Fruit fly (Drosophila melanogaster) whole organism, embryonic: ENCODE results near the gene htk.

Experiments
- Blimp-1 ChIP-seq: fragments of 200-800 bp; sonication (Bioruptor generic); optimal IDR thresholded peaks from 3 replicates; lab custom pipeline; 2018; ENCODE audit warnings: missing biosample characterization, missing genetic modification characterization, mild to moderate bottlenecking, moderate library complexity, missing genetic modification reagents
- CG1024 ChIP-seq: fragments of 200-800 bp; sonication (Bioruptor generic); IDR thresholded peaks from 2 replicates; pipeline ENCODE4 v1.3.6; 2022; ENCODE audit warnings: missing biosample characterization, missing genetic modification characterization
- CG12391 ChIP-seq: fragments of 200-800 bp; sonication (Bioruptor generic); optimal IDR thresholded peaks from 3 replicates; lab custom pipeline; 2018; ENCODE audit warnings: missing biosample characterization, mild to moderate bottlenecking, missing genetic modification characterization, moderate library complexity
- CG14014 ChIP-seq: fragments of 200-800 bp; sonication (Bioruptor generic); IDR thresholded peaks from 2 replicates; pipeline ENCODE4 v1.3.6; 2022; ENCODE audit warnings: missing biosample characterization, missing genetic modification characterization
- CG14441 ChIP-seq: fragments of 200-800 bp; sonication (Bioruptor generic); IDR thresholded peaks from 2 replicates; pipeline ENCODE4 v1.3.6; 2022; ENCODE audit warnings: missing biosample characterization, missing genetic modification characterization
- CG14710 ChIP-seq: fragments of 200-800 bp; sonication (Bioruptor generic); optimal IDR thresholded peaks from 3 replicates; lab custom pipeline; 2019; ENCODE audit warnings: missing biosample characterization, mild to moderate bottlenecking, missing genetic modification characterization, moderate library complexity
- CG17359 ChIP-seq: fragments of 200-800 bp; sonication (Bioruptor generic); optimal IDR thresholded peaks from 3 replicates; lab custom pipeline; 2018; ENCODE audit warnings: missing biosample characterization, mild to moderate bottlenecking, missing genetic modification characterization, moderate library complexity
- CG17568 ChIP-seq: fragments of 200-800 bp; sonication (Bioruptor generic); optimal IDR thresholded peaks from 2 replicates; lab custom pipeline; 2018; ENCODE audit warnings: missing biosample characterization, mild to moderate bottlenecking, missing genetic modification characterization, moderate library complexity
- CG17612 ChIP-seq: fragments of 200-800 bp; sonication (Bioruptor generic); IDR thresholded peaks from 2 replicates; pipeline ENCODE4 v1.3.6; 2022; ENCODE audit warnings: missing biosample characterization, missing genetic modification characterization
- CG2889 ChIP-seq: fragments of 200-800 bp; sonication (Bioruptor generic); IDR thresholded peaks from 3 replicates; pipeline ENCODE4 v1.3.6; 2022; ENCODE audit warnings: missing biosample characterization, missing genetic modification characterization
- CG3065 ChIP-seq: fragments of 200-800 bp; sonication (Bioruptor generic); optimal IDR thresholded peaks from 2 replicates; lab custom pipeline; 2016; ENCODE audit warnings: missing biosample characterization, missing genetic modification characterization
- CG33213 ChIP-seq: fragments of 200-800 bp; sonication (Bioruptor generic); optimal IDR thresholded peaks from 3 replicates; lab custom pipeline; 2016; ENCODE audit warnings: missing biosample characterization, missing genetic modification characterization
- CG4707 ChIP-seq: fragments of 200-800 bp; sonication (Bioruptor generic); optimal IDR thresholded peaks from 2 replicates; lab custom pipeline; 2018; ENCODE audit warnings: missing biosample characterization, mild to moderate bottlenecking, missing genetic modification characterization, moderate library complexity
- CG5953 ChIP-seq: fragments of 200-800 bp; sonication (Bioruptor generic); IDR thresholded peaks from 2 replicates; pipeline ENCODE4 v1.3.6; 2022; ENCODE audit warnings: missing biosample characterization, missing genetic modification characterization
- CG7357 ChIP-seq: fragments of 200-800 bp; sonication (Bioruptor generic); IDR thresholded peaks from 3 replicates; pipeline ENCODE4 v1.3.6; 2022; ENCODE audit warnings: missing biosample characterization, missing genetic modification characterization
- CG7745 ChIP-seq: fragments of 200-800 bp; sonication (Bioruptor generic); optimal IDR thresholded peaks from 2 replicates; lab custom pipeline; 2018; ENCODE audit warnings: missing biosample characterization, mild to moderate bottlenecking, missing genetic modification characterization, moderate library complexity
- CG8924 ChIP-seq: fragments of 200-800 bp; optimal IDR thresholded peaks from 3 replicates; lab custom pipeline; 2019; ENCODE audit warnings: missing biosample characterization, mild to moderate bottlenecking, missing genetic modification characterization, moderate library complexity
- CkIIα-i1 ChIP-seq: fragments of 200-800 bp; sonication (Bioruptor generic); IDR thresholded peaks from 2 replicates; pipeline ENCODE4 v1.3.6; 2022; ENCODE audit warnings: missing biosample characterization, missing genetic modification characterization
- D19A ChIP-seq: fragments of 200-800 bp; optimal IDR thresholded peaks from 3 replicates; lab custom pipeline; 2019; ENCODE audit warnings: missing biosample characterization, mild to moderate bottlenecking, missing genetic modification characterization, moderate library complexity
- Dad ChIP-seq: fragments of 200-800 bp; sonication (Bioruptor generic); optimal IDR thresholded peaks from 3 replicates; lab custom pipeline; 2016; ENCODE audit warnings: missing biosample characterization, missing genetic modification characterization
- HLH3B ChIP-seq: fragments of 200-800 bp; sonication (Bioruptor generic); IDR thresholded peaks from 2 replicates; pipeline ENCODE4 v1.3.6; 2022; ENCODE audit warnings: missing biosample characterization, missing genetic modification characterization
- Hr3 ChIP-seq: fragments of 200-800 bp; sonication (Bioruptor generic); optimal IDR thresholded peaks from 3 replicates; lab custom pipeline; 2016; ENCODE audit warnings: missing biosample characterization, missing genetic modification characterization
- MBD-R2 ChIP-seq: fragments of 200-800 bp; sonication (Bioruptor generic); IDR thresholded peaks from 2 replicates; pipeline ENCODE4 v1.3.6; 2022; ENCODE audit warnings: missing biosample characterization, missing genetic modification characterization
- Mad ChIP-seq: fragments of 200-800 bp; sonication (Bioruptor generic); optimal IDR thresholded peaks from 2 replicates; lab custom pipeline; 2016; ENCODE audit warnings: missing biosample characterization, missing genetic modification characterization
- Opbp ChIP-seq: fragments of 200-800 bp; sonication (Bioruptor generic); IDR thresholded peaks from 3 replicates; pipeline ENCODE4 v1.3.6; 2022; ENCODE audit warnings: missing biosample characterization, missing genetic modification characterization; ENCODE audit not compliant: partially characterized antibody
- PHDP ChIP-seq: fragments of 200-800 bp; sonication (Bioruptor generic); optimal IDR thresholded peaks from 3 replicates; lab custom pipeline; 2018; ENCODE audit warnings: missing biosample characterization, mild to moderate bottlenecking, missing genetic modification characterization, moderate library complexity
- Ravus ChIP-seq: fragments of 200-800 bp; sonication (Bioruptor generic); IDR thresholded peaks from 2 replicates; pipeline ENCODE4 v1.3.6; 2022; ENCODE audit warnings: missing biosample characterization, missing genetic modification characterization
- Stat92E ChIP-seq, 3 experiments: fragments of >200 bp in 2 of 3; fragments of 200-800 bp in 1 of 3; sonication (Bioruptor generic) in 1 of 3; optimal IDR thresholded peaks; 2 replicates each; lab custom pipeline; 2017 to 2019; ENCODE audit warnings: missing biosample characterization in 3 of 3, missing genetic modification characterization in 3 of 3, mild to moderate bottlenecking in 1 of 3, moderate library complexity in 1 of 3
- YL-1 ChIP-seq: fragments of 200-800 bp; sonication (Bioruptor generic); optimal IDR thresholded peaks from 3 replicates; lab custom pipeline; 2017; ENCODE audit warnings: missing biosample characterization, mild to moderate bottlenecking, missing genetic modification characterization
- ash1 ChIP-seq: fragments of 200-800 bp; sonication (Bioruptor generic); optimal IDR thresholded peaks from 2 replicates; lab custom pipeline; 2018; ENCODE audit warnings: missing biosample characterization, mild to moderate bottlenecking, missing genetic modification characterization
- bbx ChIP-seq: fragments of 200-800 bp; sonication (Bioruptor generic); IDR thresholded peaks from 2 replicates; pipeline ENCODE4 v1.3.6; 2022; ENCODE audit warnings: missing biosample characterization, missing genetic modification characterization; ENCODE audit not compliant: partially characterized antibody
- ci ChIP-seq: fragments of 200-800 bp; sonication (Bioruptor generic); IDR thresholded peaks from 3 replicates; pipeline ENCODE4 v1.3.6; 2022; ENCODE audit warnings: missing biosample characterization, missing genetic modification characterization
- da ChIP-seq: fragments of 200-800 bp; sonication (Bioruptor generic); optimal IDR thresholded peaks from 2 replicates; lab custom pipeline; 2016; ENCODE audit warnings: missing biosample characterization, missing genetic modification characterization
- ftz-f1 ChIP-seq: fragments of 200-800 bp; sonication (Bioruptor generic); optimal IDR thresholded peaks from 2 replicates; lab custom pipeline; 2016; ENCODE audit warnings: missing biosample characterization, missing genetic modification characterization
- insv ChIP-seq, 2 experiments: fragments of 200-800 bp; sonication (Bioruptor generic); optimal IDR thresholded peaks; 3 replicates each; lab custom pipeline; 2016 to 2018; ENCODE audit warnings: missing biosample characterization in 2 of 2, missing genetic modification characterization in 2 of 2
- lmd ChIP-seq: fragments of 200-800 bp; sonication (Bioruptor generic); IDR thresholded peaks from 2 replicates; pipeline ENCODE4 v1.3.6; 2022; ENCODE audit warnings: missing biosample characterization, missing genetic modification characterization
- luna ChIP-seq: fragments of 200-800 bp; sonication (Bioruptor generic); optimal IDR thresholded peaks from 2 replicates; lab custom pipeline; 2016; ENCODE audit warnings: missing biosample characterization, missing genetic modification characterization
- mirr ChIP-seq: fragments of 200-800 bp; sonication (Bioruptor generic); optimal IDR thresholded peaks from 3 replicates; lab custom pipeline; 2018; ENCODE audit warnings: missing biosample characterization, mild to moderate bottlenecking, missing genetic modification characterization
- nom ChIP-seq: fragments of 200-800 bp; sonication (Bioruptor generic); optimal IDR thresholded peaks from 2 replicates; lab custom pipeline; 2017; ENCODE audit warnings: missing biosample characterization, missing genetic modification characterization, mild to moderate bottlenecking, moderate library complexity, missing genetic modification reagents
- schlank ChIP-seq: fragments of 200-800 bp; sonication (Bioruptor generic); optimal IDR thresholded peaks from 2 replicates; lab custom pipeline; 2018; ENCODE audit warnings: missing biosample characterization, mild to moderate bottlenecking, missing genetic modification characterization
- sd ChIP-seq: fragments of 200-800 bp; sonication (Bioruptor generic); optimal IDR thresholded peaks from 3 replicates; lab custom pipeline; 2018; ENCODE audit warnings: missing biosample characterization, mild to moderate bottlenecking, missing genetic modification characterization, moderate library complexity
- sim ChIP-seq: fragments of 200-800 bp; sonication (Bioruptor generic); IDR thresholded peaks from 2 replicates; pipeline ENCODE4 v1.3.6; 2022; ENCODE audit warnings: missing biosample characterization, missing genetic modification characterization
- sima ChIP-seq: fragments of 200-800 bp; sonication (Bioruptor generic); optimal IDR thresholded peaks from 2 replicates; lab custom pipeline; 2016; ENCODE audit warnings: missing biosample characterization, missing genetic modification characterization
- sisA ChIP-seq: fragments of 200-800 bp; sonication (Bioruptor generic); IDR thresholded peaks from 2 replicates; pipeline ENCODE4 v1.3.6; 2022; ENCODE audit warnings: missing biosample characterization, missing genetic modification characterization
- slbo ChIP-seq: fragments of 200-800 bp; sonication (Bioruptor generic); IDR thresholded peaks from 2 replicates; pipeline ENCODE4 v1.3.6; 2022; ENCODE audit warnings: missing biosample characterization, missing genetic modification characterization
- sna ChIP-seq: fragments of 200-800 bp; sonication (Bioruptor generic); IDR thresholded peaks from 2 replicates; pipeline ENCODE4 v1.3.6; 2022; ENCODE audit warnings: missing biosample characterization, missing genetic modification characterization; ENCODE audit not compliant: partially characterized antibody
- sr ChIP-seq: fragments of 200-800 bp; sonication (Bioruptor generic); IDR thresholded peaks from 3 replicates; pipeline ENCODE4 v1.3.6; 2022; ENCODE audit warnings: missing biosample characterization, missing genetic modification characterization
- tin ChIP-seq: fragments of 200-800 bp; sonication (Bioruptor generic); optimal IDR thresholded peaks from 3 replicates; lab custom pipeline; 2016; ENCODE audit warnings: missing biosample characterization, missing genetic modification characterization
- usp ChIP-seq: fragments of >200 bp; optimal IDR thresholded peaks from 2 replicates; lab custom pipeline; 2017; ENCODE audit warnings: missing biosample characterization, missing genetic modification characterization
- vvl ChIP-seq: fragments of 200-800 bp; sonication (Bioruptor generic); IDR thresholded peaks from 2 replicates; pipeline ENCODE4 v1.3.6; 2022; ENCODE audit warnings: missing biosample characterization, missing genetic modification characterization

The htk gene

dm6 chrX:18869489-18870132 lies 26.1 kb downstream of the htk start (continued):
- peak; percentile 45 for TF ChIP-seq nom
- TF ChIP-seq ci (GFP tag; lab: Robert Waterston, UW) = peak; percentile 65; the same call in 1 of the 3 replicates
- TF ChIP-seq ftz-f1 (GFP tag; lab: Kevin White, UChicago) = no peak
- TF ChIP-seq Ravus (GFP tag; lab: Robert Waterston, UW) = no peak
- TF ChIP-seq sim (GFP tag; lab: Robert Waterston, UW) = no peak
- no peak for TF ChIP-seq usp (GFP tag; lab: Kevin White, UChicago)
- TF ChIP-seq sr (GFP tag; lab: Robert Waterston, UW) = peak; percentile 64; the same call in 2 of the 3 replicates
- TF ChIP-seq D19A (tag; lab: Kevin White, UChicago) = no peak
- no peak for TF ChIP-seq sna (GFP tag; lab: Robert Waterston, UW)
- TF ChIP-seq CG7745 (tag; lab: Kevin White, UChicago) = no peak
- TF ChIP-seq Dad = no peak
- peak; percentile 54 for TF ChIP-seq HLH3B (GFP tag; lab: Robert Waterston, UW)
- no peak for TF ChIP-seq CG4707 (GFP tag; lab: Kevin White, UChicago)
- 0 out of 3 replicates have a peak, but pooled peaks have one; percentile 26 for TF ChIP-seq CG7357
- no peak for TF ChIP-seq CG17612 (GFP tag; lab: Robert Waterston, UW)
- no peak for TF ChIP-seq Mad (GFP tag; lab: Kevin White, UChicago)
- peak; percentile 71 for TF ChIP-seq CG17359 (tag; lab: Kevin White, UChicago)
- TF ChIP-seq YL-1 (GFP tag; lab: Kevin White, UChicago) = no peak
- TF ChIP-seq CG12391 (tag; lab: Kevin White, UChicago) = peak; percentile 33
- TF ChIP-seq vvl (GFP tag; lab: Robert Waterston, UW) = peak; percentile 71
- no peak for TF ChIP-seq Opbp (GFP tag; lab: Robert Waterston, UW)
- no peak for TF ChIP-seq mirr (GFP tag; lab: Kevin White, UChicago)
- TF ChIP-seq slbo (GFP tag; lab: Robert Waterston, UW) = peak; percentile 65
- TF ChIP-seq CG2889 (GFP tag; lab: Robert Waterston, UW) = no peak
- peak; percentile 27; the same call in 1 of the 2 replicates for TF ChIP-seq MBD-R2
- no peak for TF ChIP-seq sima (GFP tag; lab: Kevin White, UChicago)
- no peak for TF ChIP-seq schlank
- TF ChIP-seq CG33213 = no peak
- TF ChIP-seq tin (GFP tag; lab: Kevin White, UChicago) = peak; percentile 37
- TF ChIP-seq Hr3 (GFP tag; lab: Kevin White, UChicago) = peak; percentile 42
- no peak for TF ChIP-seq CG8924 (tag; lab: Kevin White, UChicago)
- TF ChIP-seq lmd = peak; percentile 67
- peak; percentile 14 for TF ChIP-seq CG14710
- no peak for TF ChIP-seq sd
- TF ChIP-seq CG14014 (GFP tag; lab: Robert Waterston, UW) = peak; percentile 79
- no peak for TF ChIP-seq da (GFP tag; lab: Kevin White, UChicago)
- TF ChIP-seq CG17568 = no peak
- TF ChIP-seq CG14441 = peak; percentile 72
- no peak for TF ChIP-seq Stat92E (GFP tag; optimal IDR thresholded peaks at IDR 0.05; lab: Kevin White, UChicago)
- TF ChIP-seq PHDP (tag; lab: Kevin White, UChicago) = peak; percentile 31
- no peak for TF ChIP-seq CG3065 (GFP tag; lab: Kevin White, UChicago)
- TF ChIP-seq CG1024 (GFP tag; lab: Robert Waterston, UW) = peak; percentile 47; the same call in 1 of the 2 replicates
- TF ChIP-seq bbx = no peak
- no peak for TF ChIP-seq CkIIα-i1 (GFP tag; lab: Robert Waterston, UW)
- peak; percentile 57 for TF ChIP-seq sisA (GFP tag; lab: Robert Waterston, UW)
- no peak for TF ChIP-seq luna (GFP tag; lab: Kevin White, UChicago)
- TF ChIP-seq ash1 (GFP tag; lab: Kevin White, UChicago) = no peak
- TF ChIP-seq CG5953 (GFP tag; lab: Robert Waterston, UW) = 0 out of 2 replicates have a peak, but pooled peaks have one; percentile 36
- no peak for TF ChIP-seq insv (GFP tag; optimal IDR thresholded peaks at IDR 0.05; lab: Kevin White, UChicago)
- peak; percentile 25 for TF ChIP-seq Blimp-1
